Worm (Caenorhabditis elegans) whole organism, young adult: Measurements from ENCODE around the gene Y45G12B.3.
A peak's percentile ranks its signal among the peaks of the same experiment; 100 is the strongest.

ENCODE experiments used
- B0019.2 ChIP-seq: fragments of 200-800 bp; sonication (Bioruptor generic); conservative IDR thresholded peaks from 2 replicates; pipeline ENCODE4 v1.3.6; 2022; ENCODE audit warnings: missing genetic modification reagents, missing genetic modification characterization, missing compliant biosample characterization
- B0261.1 ChIP-seq: sonication (generic microtip); optimal IDR thresholded peaks from 2 replicates; lab custom pipeline; 2016; ENCODE audit warnings: mild to moderate bottlenecking, missing genetic modification characterization, moderate library complexity, missing compliant biosample characterization
- B0336.3 ChIP-seq: fragments of 200-800 bp; sonication (Bioruptor generic); IDR thresholded peaks from 2 replicates; pipeline ENCODE4 v1.3.6; 2022; ENCODE audit warnings: missing genetic modification characterization, missing compliant biosample characterization
- C17E4.6 ChIP-seq: fragments of 200-800 bp; sonication (Bioruptor generic); IDR thresholded peaks from 2 replicates; pipeline ENCODE4 v1.3.6; 2022; ENCODE audit warnings: missing genetic modification reagents, missing genetic modification characterization, missing compliant biosample characterization
- D2030.7 ChIP-seq: fragments of 200-800 bp; sonication (Bioruptor generic); IDR thresholded peaks from 2 replicates; pipeline ENCODE4 v1.3.6; 2022; ENCODE audit warnings: missing genetic modification reagents, missing genetic modification characterization, missing compliant biosample characterization
- F22D6.2 ChIP-seq: sonication (generic microtip); optimal IDR thresholded peaks from 2 replicates; lab custom pipeline; 2016; ENCODE audit warnings: mild to moderate bottlenecking, missing genetic modification characterization, missing compliant biosample characterization
- F37B4.10 ChIP-seq: fragments of 200-800 bp; sonication (Bioruptor generic); IDR thresholded peaks from 2 replicates; pipeline ENCODE4 v1.3.6; 2022; ENCODE audit warnings: missing genetic modification characterization, missing compliant biosample characterization
- F39B2.1 ChIP-seq: fragments of 200-800 bp; sonication (Bioruptor generic); IDR thresholded peaks from 2 replicates; pipeline ENCODE4 v1.3.6; 2022; ENCODE audit warnings: missing genetic modification reagents, missing genetic modification characterization, missing compliant biosample characterization
- F55B11.4 ChIP-seq: sonication (generic microtip); optimal IDR thresholded peaks from 2 replicates; lab custom pipeline; 2016; ENCODE audit warnings: missing compliant biosample characterization, missing genetic modification characterization, borderline replicate concordance; ENCODE audit not compliant: insufficient read depth
- F57A8.1 ChIP-seq: fragments of 200-800 bp; sonication (Bioruptor generic); optimal IDR thresholded peaks from 2 replicates; lab custom pipeline; 2018; ENCODE audit warnings: mild to moderate bottlenecking, missing genetic modification characterization, moderate library complexity, missing compliant biosample characterization
- K11D2.4 ChIP-seq: fragments of 200-800 bp; sonication (Bioruptor generic); IDR thresholded peaks from 2 replicates; pipeline ENCODE4 v1.3.6; 2022; ENCODE audit warnings: missing genetic modification reagents, missing genetic modification characterization, missing compliant biosample characterization
- K12H6.12 ChIP-seq: fragments of 200-800 bp; sonication (Bioruptor generic); optimal IDR thresholded peaks from 2 replicates; lab custom pipeline; 2018; ENCODE audit warnings: mild to moderate bottlenecking, missing genetic modification characterization, missing compliant biosample characterization
- Y79H2A.3 ChIP-seq: fragments of 200-800 bp; sonication (Bioruptor generic); conservative IDR thresholded peaks from 2 replicates; pipeline ENCODE4 v1.3.6; 2022; ENCODE audit warnings: missing genetic modification reagents, missing genetic modification characterization, missing compliant biosample characterization
- aptf-3 ChIP-seq: fragments of 200-800 bp; sonication (Bioruptor generic); IDR thresholded peaks from 2 replicates; pipeline ENCODE4 v1.3.6; 2022; ENCODE audit warnings: missing genetic modification characterization, missing compliant biosample characterization
- atf-7 ChIP-seq: sonication (generic microtip); optimal IDR thresholded peaks from 2 replicates; lab custom pipeline; 2017; ENCODE audit warnings: mild to moderate bottlenecking, missing genetic modification characterization, missing compliant biosample characterization
- bed-2 ChIP-seq: fragments of 200-800 bp; sonication (Bioruptor generic); IDR thresholded peaks from 2 replicates; pipeline ENCODE4 v1.3.6; 2022; ENCODE audit warnings: missing genetic modification reagents, missing genetic modification characterization, missing compliant biosample characterization
- cebp-1 ChIP-seq, 2 experiments: fragments of 200-800 bp in 1 of 2; sonication (Bioruptor generic) in 1 of 2; sonication (generic microtip) in 1 of 2; IDR thresholded peaks in 1 of 2; optimal IDR thresholded peaks in 1 of 2; 2 replicates each; pipeline versions ENCODE4 v1.3.6 to Lab custom; 2017 to 2022; ENCODE audit warnings: missing compliant biosample characterization in 2 of 2, missing genetic modification characterization in 2 of 2, mild to moderate bottlenecking in 1 of 2, missing genetic modification reagents in 1 of 2, moderate library complexity in 1 of 2
- ceh-100 ChIP-seq: fragments of 200-800 bp; sonication (Bioruptor generic); IDR thresholded peaks from 2 replicates; pipeline ENCODE4 v1.3.6; 2022; ENCODE audit warnings: missing genetic modification reagents, missing genetic modification characterization, missing compliant biosample characterization
- ceh-40 ChIP-seq: fragments of 200-800 bp; sonication (Bioruptor generic); IDR thresholded peaks from 2 replicates; pipeline ENCODE4 v1.3.6; 2022; ENCODE audit warnings: missing genetic modification characterization, missing compliant biosample characterization
- ceh-58 ChIP-seq: fragments of 200-800 bp; sonication (Bioruptor generic); IDR thresholded peaks from 2 replicates; pipeline ENCODE4 v1.3.6; 2022; ENCODE audit warnings: missing genetic modification characterization, missing compliant biosample characterization
- efl-1 ChIP-seq: fragments of 150-350 bp; optimal IDR thresholded peaks from 2 replicates; lab custom pipeline; 2014; ENCODE audit warnings: missing biosample characterization, missing genetic modification reagents, missing genetic modification characterization
- egl-18 ChIP-seq: fragments of 200-800 bp; sonication (Bioruptor generic); IDR thresholded peaks from 2 replicates; pipeline ENCODE4 v1.3.6; 2022; ENCODE audit warnings: missing genetic modification reagents, missing genetic modification characterization, missing compliant biosample characterization
- egl-44 ChIP-seq: fragments of 200-800 bp; sonication (Bioruptor generic); IDR thresholded peaks from 2 replicates; pipeline ENCODE4 v1.3.6; 2022; ENCODE audit warnings: missing genetic modification reagents, missing genetic modification characterization, missing compliant biosample characterization
- egrh-3 ChIP-seq: fragments of 200-800 bp; sonication (Bioruptor generic); IDR thresholded peaks from 2 replicates; pipeline ENCODE4 v1.3.6; 2022; ENCODE audit warnings: missing genetic modification reagents, missing genetic modification characterization, missing compliant biosample characterization
- ets-4 ChIP-seq: fragments of 200-800 bp; sonication (Bioruptor generic); optimal IDR thresholded peaks from 2 replicates; lab custom pipeline; 2018; ENCODE audit warnings: mild to moderate bottlenecking, missing genetic modification characterization, missing compliant biosample characterization
- hmg-1.2 ChIP-seq: fragments of 200-800 bp; sonication (Bioruptor generic); IDR thresholded peaks from 2 replicates; pipeline ENCODE4 v1.3.6; 2022; ENCODE audit warnings: missing genetic modification reagents, missing genetic modification characterization, missing compliant biosample characterization
- hrde-1 ChIP-seq: sonication (generic microtip); optimal IDR thresholded peaks from 2 replicates; lab custom pipeline; 2016; ENCODE audit warnings: missing genetic modification characterization, mild to moderate bottlenecking, missing compliant biosample characterization, moderate library complexity, missing genotype, missing genetic modification reagents, borderline replicate concordance
- lag-1 ChIP-seq: fragments of 200-800 bp; sonication (Bioruptor generic); IDR thresholded peaks from 2 replicates; pipeline ENCODE4 v1.3.6; 2022; ENCODE audit warnings: missing genetic modification reagents, missing genetic modification characterization, missing compliant biosample characterization
- let-526 ChIP-seq: fragments of 200-800 bp; sonication (Bioruptor generic); IDR thresholded peaks from 2 replicates; pipeline ENCODE4 v1.3.6; 2022; ENCODE audit warnings: missing genetic modification reagents, missing genetic modification characterization, missing compliant biosample characterization
- lin-40 ChIP-seq: sonication (generic microtip); optimal IDR thresholded peaks from 2 replicates; lab custom pipeline; 2016; ENCODE audit warnings: missing genetic modification characterization, mild to moderate bottlenecking, missing compliant biosample characterization, missing genotype, missing genetic modification reagents
- lin-54 ChIP-seq: fragments of 200-800 bp; sonication (Bioruptor generic); optimal IDR thresholded peaks from 2 replicates; lab custom pipeline; 2018; ENCODE audit warnings: mild to moderate bottlenecking, missing genetic modification characterization, missing compliant biosample characterization
- madf-6 ChIP-seq: fragments of 200-800 bp; sonication (Bioruptor generic); IDR thresholded peaks from 2 replicates; pipeline ENCODE4 v1.3.6; 2022; ENCODE audit warnings: missing genetic modification reagents, missing genetic modification characterization, missing compliant biosample characterization
- mel-28 ChIP-seq: sonication (generic microtip); optimal IDR thresholded peaks from 2 replicates; lab custom pipeline; 2016; ENCODE audit warnings: borderline replicate concordance, mild to moderate bottlenecking, missing genetic modification characterization, missing compliant biosample characterization
- mes-4 ChIP-seq: sonication (generic microtip); optimal IDR thresholded peaks from 2 replicates; lab custom pipeline; 2016; ENCODE audit warnings: missing genotype, missing genetic modification characterization, missing compliant biosample characterization
- nfya-1 ChIP-seq: sonication (generic microtip); optimal IDR thresholded peaks from 2 replicates; lab custom pipeline; 2017; ENCODE audit warnings: antibody characterized with exemption, missing compliant biosample characterization, missing genetic modification characterization, borderline replicate concordance; ENCODE audit not compliant: insufficient read depth
- nhr-120 ChIP-seq: fragments of 200-800 bp; sonication (Bioruptor generic); IDR thresholded peaks from 2 replicates; pipeline ENCODE4 v1.3.6; 2022; ENCODE audit warnings: missing genetic modification characterization, missing compliant biosample characterization
- nhr-80 ChIP-seq: sonication (generic microtip); optimal IDR thresholded peaks from 2 replicates; lab custom pipeline; 2016; ENCODE audit warnings: missing genetic modification characterization, missing compliant biosample characterization
- pha-4 ChIP-seq: fragments of 150-350 bp; sonication (generic microtip); optimal IDR thresholded peaks from 2 replicates; lab custom pipeline; 2014; ENCODE audit warnings: missing biosample characterization, missing genetic modification reagents, missing genetic modification characterization
- rcor-1 ChIP-seq: fragments of 200-800 bp; sonication (Bioruptor generic); IDR thresholded peaks from 2 replicates; pipeline ENCODE4 v1.3.6; 2022; ENCODE audit warnings: missing genetic modification reagents, missing genetic modification characterization, missing compliant biosample characterization
- rec-8 ChIP-seq, 2 experiments: sonication (generic microtip); optimal IDR thresholded peaks; 2 replicates each; lab custom pipeline; 2016; ENCODE audit warnings: mild to moderate bottlenecking in 2 of 2, missing genetic modification characterization in 2 of 2, missing genetic modification reagents in 2 of 2, missing genotype in 2 of 2, missing biosample characterization in 1 of 2, missing compliant biosample characterization in 1 of 2, moderate library complexity in 1 of 2
- repo-1 ChIP-seq: sonication (generic microtip); optimal IDR thresholded peaks from 2 replicates; lab custom pipeline; 2017; ENCODE audit warnings: mild to moderate bottlenecking, missing genetic modification characterization, missing compliant biosample characterization
- snpc-3.4 ChIP-seq: sonication (generic microtip); optimal IDR thresholded peaks from 2 replicates; lab custom pipeline; 2017; ENCODE audit warnings: missing genetic modification characterization, mild to moderate bottlenecking, missing compliant biosample characterization, antibody characterized with exemption, moderate library complexity, missing genotype, missing genetic modification reagents
- snpc-4 ChIP-seq, 5 experiments: fragments of 150-350 bp in 1 of 5; sonication (generic microtip) in 4 of 5; optimal IDR thresholded peaks; 2 replicates each; lab custom pipeline; 2014 to 2018; ENCODE audit warnings: missing genetic modification characterization in 5 of 5, missing biosample characterization in 3 of 5, antibody characterized with exemption in 2 of 5, mild to moderate bottlenecking in 2 of 5, missing compliant biosample characterization in 2 of 5, missing genotype in 2 of 5, moderate library complexity in 2 of 5, missing genetic modification reagents in 1 of 5
- unc-130 ChIP-seq: sonication (generic microtip); optimal IDR thresholded peaks from 2 replicates; lab custom pipeline; 2016; ENCODE audit warnings: missing genetic modification reagents, missing genetic modification characterization, missing compliant biosample characterization
- unc-62 ChIP-seq: fragments of 150-350 bp; optimal IDR thresholded peaks from 2 replicates; lab custom pipeline; 2014; ENCODE audit warnings: missing biosample characterization, missing genetic modification reagents, missing genetic modification characterization
- xnd-1 ChIP-seq: sonication (generic microtip); optimal IDR thresholded peaks from 2 replicates; lab custom pipeline; 2016; ENCODE audit warnings: missing genotype, missing genetic modification reagents, missing genetic modification characterization, missing compliant biosample characterization
- zfh-2 ChIP-seq: fragments of 200-800 bp; sonication (Bioruptor generic); conservative IDR thresholded peaks from 2 replicates; pipeline ENCODE4 v1.3.6; 2022; ENCODE audit warnings: missing genetic modification reagents, missing genetic modification characterization, missing compliant biosample characterization
- ztf-3 ChIP-seq: fragments of 200-800 bp; sonication (Bioruptor generic); optimal IDR thresholded peaks from 2 replicates; lab custom pipeline; 2018; ENCODE audit warnings: mild to moderate bottlenecking, missing genetic modification characterization, missing compliant biosample characterization

Gene Y45G12B.3

ce11 chrV:2672603-2673002, 23.5 kb downstream of the Y45G12B.3 start, which contains the start of gene W02G9.3 (continued):
- TF ChIP-seq snpc-4 (GFP tag; optimal IDR thresholded peaks at IDR 0.05; lab: Kevin White, UChicago) (no peak), snpc-4 (tag; optimal IDR thresholded peaks at IDR 0.05; lab: Kevin White, UChicago) (peak; percentile 24 to 64 (median 44)), C17E4.6 (GFP tag; lab: Robert Waterston, UW) (no peak), B0336.3 (GFP tag; lab: Robert Waterston, UW) (no peak), F22D6.2 (tag; lab: Kevin White, UChicago) (no peak), nfya-1 (tag; lab: Kevin White, UChicago) (no peak), F55B11.4 (no peak), lin-54 (GFP tag; lab: Kevin White, UChicago) (peak; percentile 73), mel-28 (tag; lab: Kevin White, UChicago) (no peak), ztf-3 (GFP tag; lab: Kevin White, UChicago) (no peak), hmg-1.2 (GFP tag; lab: Robert Waterston, UW) (peak; percentile 99), lin-40 (tag; lab: Kevin White, UChicago) (peak; percentile 40), Y79H2A.3 (no peak), pha-4 (tag; lab: Kevin White, UChicago) (no peak), B0261.1 (tag; lab: Kevin White, UChicago) (peak; percentile 25), efl-1 (GFP tag; lab: Kevin White, UChicago) (peak; percentile 60), B0019.2 (GFP tag; lab: Robert Waterston, UW) (no peak), egl-44 (GFP tag; lab: Robert Waterston, UW) (no peak), zfh-2 (GFP tag; lab: Robert Waterston, UW) (no peak), rec-8 (tag; optimal IDR thresholded peaks at IDR 0.05; lab: Kevin White, UChicago) (no peak), madf-6 (peak; percentile 77), rcor-1 (GFP tag; lab: Robert Waterston, UW) (peak; percentile 48; the same call in 1 of the 2 replicates), atf-7 (tag; lab: Kevin White, UChicago) (no peak), xnd-1 (no peak), unc-130 (no peak), nhr-120 (no peak), ets-4 (no peak), F39B2.1 (no peak), F37B4.10 (GFP tag; lab: Robert Waterston, UW) (no peak), F57A8.1 (no peak), D2030.7 (GFP tag; lab: Robert Waterston, UW) (peak; percentile 81), lag-1 (GFP tag; lab: Robert Waterston, UW) (no peak), snpc-3.4 (tag; lab: Kevin White, UChicago) (peak; percentile 63), egrh-3 (GFP tag; lab: Robert Waterston, UW) (no peak), egl-18 (no peak), bed-2 (GFP tag; lab: Robert Waterston, UW) (no peak), hrde-1 (tag; lab: Kevin White, UChicago) (no peak), let-526 (GFP tag; lab: Robert Waterston, UW) (no peak), ceh-58 (no peak), ceh-100 (peak; percentile 92), mes-4 (tag; lab: Kevin White, UChicago) (no peak), ceh-40 (GFP tag; lab: Robert Waterston, UW) (no peak), aptf-3 (GFP tag; lab: Robert Waterston, UW) (no peak), nhr-80 (tag; lab: Kevin White, UChicago) (peak; percentile 11), repo-1 (tag; lab: Kevin White, UChicago) (no peak), unc-62 (no peak), cebp-1 (GFP tag; IDR thresholded peaks at IDR 0.05; lab: Robert Waterston, UW) (no peak), cebp-1 (tag; optimal IDR thresholded peaks at IDR 0.05; lab: Kevin White, UChicago) (peak; percentile 41), K12H6.12 (tag; lab: Kevin White, UChicago) (peak; percentile 48), K11D2.4 (GFP tag; lab: Robert Waterston, UW) (peak; percentile 19; the same call in 1 of the 2 replicates)
